Fruit fly (Drosophila melanogaster): ENCODE data around the gene CG8838.

Gene CG8838

DNA sequence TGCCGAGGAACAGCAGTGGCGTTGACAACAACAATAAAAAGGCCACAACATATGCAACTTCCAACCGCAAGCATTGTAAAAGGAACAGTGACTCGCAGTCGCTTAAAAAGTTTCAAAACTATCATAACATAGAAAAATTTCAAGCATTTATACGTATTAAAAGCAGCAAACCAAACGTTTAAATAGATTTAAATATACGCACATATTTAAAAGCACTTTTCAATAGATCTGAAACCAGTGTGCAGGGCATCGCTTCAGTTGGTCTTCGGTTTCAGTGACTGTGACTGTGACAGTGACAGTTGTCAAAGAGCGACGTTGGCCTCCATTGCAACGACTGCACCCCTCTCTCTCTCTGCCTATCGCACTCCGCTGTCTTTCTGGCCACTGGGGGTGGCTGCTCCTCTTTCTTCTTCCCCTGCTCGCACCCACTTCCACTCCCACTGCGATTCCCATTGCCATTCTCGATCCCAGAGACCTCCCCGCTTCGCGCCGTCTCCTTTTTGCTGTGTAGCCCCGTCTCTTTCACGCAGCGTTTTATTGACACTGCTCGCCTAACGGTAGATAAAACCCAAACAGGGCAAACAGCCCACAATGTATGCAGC lies 9.2 kb upstream of the CG8838 start (continued):
- TF ChIP-seq ranshi (GFP tag; IDR thresholded peaks at IDR 0.05): peak; percentile 86
- no peak for TF ChIP-seq HLH4C (GFP tag; IDR thresholded peaks at IDR 0.05; ENCODE audit: partially characterized antibody)
- TF ChIP-seq CG1603 (tag; optimal IDR thresholded peaks at IDR 0.05): peak; percentile 90
- TF ChIP-seq CG9727 (GFP tag; optimal IDR thresholded peaks at IDR 0.05): peak; percentile 41
- peak; percentile 46 for TF ChIP-seq CTCF (GFP tag; optimal IDR thresholded peaks at IDR 0.05)
- TF ChIP-seq da (GFP tag; optimal IDR thresholded peaks at IDR 0.05): no peak
- no peak for TF ChIP-seq prd (optimal IDR thresholded peaks at IDR 0.05)
- peak; percentile 93 for TF ChIP-seq prd (GFP tag; IDR thresholded peaks at IDR 0.05)
- TF ChIP-seq gcm (GFP tag; optimal IDR thresholded peaks at IDR 0.05): peak; percentile 81
- TF ChIP-seq corto (GFP tag; optimal IDR thresholded peaks at IDR 0.05): peak; percentile 42
- TF ChIP-seq bowl (GFP tag; IDR thresholded peaks at IDR 0.05): no peak
- peak; percentile 48; the same call in 1 of the 2 replicates for TF ChIP-seq Atf6 (GFP tag; IDR thresholded peaks at IDR 0.05)
- TF ChIP-seq CG10462 (GFP tag; optimal IDR thresholded peaks at IDR 0.05): peak; percentile 46
- peak; percentile 51 for TF ChIP-seq CG18599 (GFP tag; optimal IDR thresholded peaks at IDR 0.05)
- peak; percentile 6 for TF ChIP-seq sd (tag; optimal IDR thresholded peaks at IDR 0.05)
- peak; percentile 63 for TF ChIP-seq Atf-2 (GFP tag; optimal IDR thresholded peaks at IDR 0.05)
- peak; percentile 64 for TF ChIP-seq CG1602 (GFP tag; optimal IDR thresholded peaks at IDR 0.05)
- TF ChIP-seq CG30403 (GFP tag; optimal IDR thresholded peaks at IDR 0.05): peak; percentile 75
- peak; percentile 77 for TF ChIP-seq CG15269 (tag; optimal IDR thresholded peaks at IDR 0.05)
- peak; percentile 93 for TF ChIP-seq stc (GFP tag; IDR thresholded peaks at IDR 0.05)
- peak; percentile 58 for TF ChIP-seq Mad (GFP tag; optimal IDR thresholded peaks at IDR 0.05)
- TF ChIP-seq fru (optimal IDR thresholded peaks at IDR 0.05): no peak
- peak; percentile 84 for TF ChIP-seq CG7372 (GFP tag; IDR thresholded peaks at IDR 0.05)
- peak; percentile 93 for TF ChIP-seq HLH3B (GFP tag; IDR thresholded peaks at IDR 0.05)
- TF ChIP-seq CG11560 (tag; IDR thresholded peaks at IDR 0.05): no peak
- no peak for TF ChIP-seq zf30C (GFP tag; optimal IDR thresholded peaks at IDR 0.05)
- peak; percentile 39 for TF ChIP-seq Sry-β (GFP tag; optimal IDR thresholded peaks at IDR 0.05)
- peak; percentile 51 for TF ChIP-seq Hsf (GFP tag; optimal IDR thresholded peaks at IDR 0.05)
- TF ChIP-seq CG12942 (GFP tag; optimal IDR thresholded peaks at IDR 0.05): peak; percentile 39
- peak; percentile 61 for TF ChIP-seq shn (GFP tag; optimal IDR thresholded peaks at IDR 0.05)
- peak; percentile 75 for TF ChIP-seq CG1233 (GFP tag; optimal IDR thresholded peaks at IDR 0.05)
- peak; percentile 84 for TF ChIP-seq CG12391 (tag; optimal IDR thresholded peaks at IDR 0.05)
- peak; percentile 66 for TF ChIP-seq NC2β (GFP tag; optimal IDR thresholded peaks at IDR 0.05)
- no peak for TF ChIP-seq Bteb2 (GFP tag; optimal IDR thresholded peaks at IDR 0.05)
- peak; percentile 82 for TF ChIP-seq PHDP (tag; optimal IDR thresholded peaks at IDR 0.05)
- TF ChIP-seq Doc3 (GFP tag; IDR thresholded peaks at IDR 0.05; ENCODE audit: partially characterized antibody): no peak
- peak; percentile 44 for TF ChIP-seq CG1792 (GFP tag; optimal IDR thresholded peaks at IDR 0.05)
- peak; percentile 92 for TF ChIP-seq Asciz (GFP tag; optimal IDR thresholded peaks at IDR 0.05)
- TF ChIP-seq Ets97D (GFP tag; optimal IDR thresholded peaks at IDR 0.05): peak; percentile 31
- TF ChIP-seq Atf3 (GFP tag; optimal IDR thresholded peaks at IDR 0.05): peak; percentile 69
- TF ChIP-seq chn (GFP tag; optimal IDR thresholded peaks at IDR 0.05): peak; percentile 76
- TF ChIP-seq CG12071 (GFP tag; optimal IDR thresholded peaks at IDR 0.05): peak; percentile 76
- peak; percentile 72 for TF ChIP-seq CG10959 (GFP tag; IDR thresholded peaks at IDR 0.05)
- no peak for TF ChIP-seq ac (GFP tag; optimal IDR thresholded peaks at IDR 0.05)
- TF ChIP-seq E2f1 (GFP tag; IDR thresholded peaks at IDR 0.05): peak; percentile 89
- TF ChIP-seq CG6654 (GFP tag; optimal IDR thresholded peaks at IDR 0.05): peak; percentile 62
- TF ChIP-seq tio (GFP tag; optimal IDR thresholded peaks at IDR 0.05): peak; percentile 61
- peak; percentile 47 for TF ChIP-seq Dek (tag; optimal IDR thresholded peaks at IDR 0.05)
- no peak for TF ChIP-seq ash1 (GFP tag; optimal IDR thresholded peaks at IDR 0.05)
- TF ChIP-seq CG13424 (tag; optimal IDR thresholded peaks at IDR 0.05): peak; percentile 68
- TF ChIP-seq eve (GFP tag; optimal IDR thresholded peaks at IDR 0.05): peak in 1 of 2 experiments; percentile 88
- TF ChIP-seq nerfin-1 (tag; optimal IDR thresholded peaks at IDR 0.05): peak; percentile 78

Data from whole organism, embryonic.